Worm (Caenorhabditis elegans) whole organism, L2 larva: ENCODE results near the gene F10E9.3.

ENCODE experiments used
- egl-27 ChIP-seq: sonication (generic microtip); optimal IDR thresholded peaks from 3 replicates; lab custom pipeline; 2017; ENCODE audit warnings: missing biosample characterization, missing genetic modification reagents, missing genetic modification characterization
- nhr-237 ChIP-seq: fragments of 150-350 bp; optimal IDR thresholded peaks from 2 replicates; lab custom pipeline; 2014; ENCODE audit warnings: missing biosample characterization, missing genetic modification characterization
- ztf-4 ChIP-seq: fragments of 150-350 bp; optimal IDR thresholded peaks from 2 replicates; lab custom pipeline; 2014; ENCODE audit warnings: missing biosample characterization, missing genetic modification characterization

DNA sequence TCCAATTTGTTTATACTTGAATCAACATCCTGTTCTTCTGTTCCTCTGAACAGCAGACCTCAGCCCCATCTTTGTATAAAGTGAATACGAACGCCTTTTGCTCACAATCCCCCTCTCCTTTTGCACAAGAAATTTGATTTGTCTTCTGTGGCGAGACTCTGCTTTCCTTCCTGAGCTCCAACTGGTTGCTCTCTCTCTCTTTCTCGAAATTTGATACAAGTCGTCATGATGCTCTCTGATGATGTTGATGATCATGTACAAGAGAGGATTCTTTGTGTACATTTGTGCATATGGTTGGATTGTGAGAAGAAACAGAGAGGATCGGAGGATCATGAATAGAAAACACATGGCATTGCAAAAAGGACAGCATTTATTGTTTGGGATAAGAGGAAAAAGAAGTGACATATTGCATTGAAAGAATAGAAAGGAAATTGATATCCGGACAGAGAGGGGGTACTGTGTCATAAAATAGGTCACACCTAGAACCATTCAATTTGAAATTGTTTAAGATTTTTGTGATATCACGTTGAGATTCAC, 9.9 kb upstream of the F10E9.3 start:
- TF ChIP-seq ztf-4 (tag; lab: Kevin White, UChicago): no peak
- no peak for TF ChIP-seq nhr-237
- no peak for TF ChIP-seq egl-27 (tag; lab: Kevin White, UChicago)
